Fruit fly (Drosophila melanogaster): ENCODE measurements around the gene UbcE2M.

The UbcE2M gene

dm6 chr3L:8218883-8219282 lies 21.1 kb upstream of the UbcE2M start, which contains the start of gene CG13674:
CG13674 (minus strand) TSS chr3L:8218983.
- TF ChIP-seq CG10348 (GFP tag; IDR thresholded peaks at IDR 0.05) (no peak), Pif1B (GFP tag; optimal IDR thresholded peaks at IDR 0.05) (no peak), D1 (tag; optimal IDR thresholded peaks at IDR 0.05) (no peak), Snoo (tag; optimal IDR thresholded peaks at IDR 0.05) (no peak), CG15710 (tag; optimal IDR thresholded peaks at IDR 0.05) (no peak), CG9948 (tag; optimal IDR thresholded peaks at IDR 0.05) (no peak), Ets98B (GFP tag; IDR thresholded peaks at IDR 0.05) (no peak), CG8159 (tag; optimal IDR thresholded peaks at IDR 0.05) (no peak), CG12605 (GFP tag; IDR thresholded peaks at IDR 0.05) (no peak), CG17806 (tag; optimal IDR thresholded peaks at IDR 0.05) (no peak), fd96Ca (GFP tag; IDR thresholded peaks at IDR 0.05) (no peak), CG14655 (GFP tag; optimal IDR thresholded peaks at IDR 0.05) (no peak), CG32121 (GFP tag; IDR thresholded peaks at IDR 0.05) (no peak), CG13204 (GFP tag; optimal IDR thresholded peaks at IDR 0.05) (no peak)

DNA sequence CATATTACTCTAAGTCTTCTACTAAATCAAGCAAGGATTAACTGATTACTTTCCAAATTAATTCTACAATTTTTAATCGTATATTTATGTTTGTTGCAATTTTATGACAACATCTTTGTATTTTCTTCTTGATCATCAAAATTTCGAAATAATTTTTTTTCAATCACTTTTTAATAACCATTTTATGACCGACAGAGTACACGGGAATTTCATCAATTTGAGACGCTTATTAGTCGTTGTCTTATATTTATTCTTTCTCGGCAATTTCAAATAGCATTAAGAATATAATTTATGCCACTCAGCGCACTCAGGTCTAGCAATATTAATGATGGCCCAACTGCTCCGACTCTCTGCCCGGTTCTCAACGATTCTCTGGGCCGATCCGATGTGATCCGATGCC lies 17.2 kb upstream of the UbcE2M start, which contains the start of gene CG8012:
CG8012 (plus strand) TSS at position 301 of the 400 bp plus-strand sequence.
- TF ChIP-seq CG34367 (tag; optimal IDR thresholded peaks at IDR 0.05) (no peak), D1 (tag; optimal IDR thresholded peaks at IDR 0.05) (no peak), CG32121 (GFP tag; IDR thresholded peaks at IDR 0.05) (no peak), CG10348 (GFP tag; IDR thresholded peaks at IDR 0.05) (no peak), fd96Ca (GFP tag; IDR thresholded peaks at IDR 0.05) (no peak), CG8301 (tag; optimal IDR thresholded peaks at IDR 0.05) (no peak), CG14655 (GFP tag; optimal IDR thresholded peaks at IDR 0.05) (no peak), CG4496 (GFP tag; IDR thresholded peaks at IDR 0.05) (no peak), CG12605 (GFP tag; IDR thresholded peaks at IDR 0.05) (no peak), Ets98B (GFP tag; IDR thresholded peaks at IDR 0.05) (no peak), CG9948 (tag; optimal IDR thresholded peaks at IDR 0.05) (no peak), CG17806 (tag; optimal IDR thresholded peaks at IDR 0.05) (no peak), gl (tag; optimal IDR thresholded peaks at IDR 0.05) (no peak), CG13204 (GFP tag; optimal IDR thresholded peaks at IDR 0.05) (no peak), Pif1B (GFP tag; optimal IDR thresholded peaks at IDR 0.05) (no peak)

- no peak for TF ChIP-seq D1 (tag; optimal IDR thresholded peaks at IDR 0.05)
- no peak for TF ChIP-seq CG13204 (GFP tag; optimal IDR thresholded peaks at IDR 0.05)
- no peak for TF ChIP-seq CG15710 (tag; optimal IDR thresholded peaks at IDR 0.05)
- TF ChIP-seq CG10348 (GFP tag; IDR thresholded peaks at IDR 0.05): no peak
- TF ChIP-seq Pif1B (GFP tag; optimal IDR thresholded peaks at IDR 0.05): no peak
- TF ChIP-seq Ets98B (GFP tag; IDR thresholded peaks at IDR 0.05): no peak
- no peak for TF ChIP-seq CG12605 (GFP tag; IDR thresholded peaks at IDR 0.05)
- TF ChIP-seq Snoo (tag; optimal IDR thresholded peaks at IDR 0.05): no peak
- no peak for TF ChIP-seq CG9948 (tag; optimal IDR thresholded peaks at IDR 0.05)
- no peak for TF ChIP-seq CG8301 (tag; optimal IDR thresholded peaks at IDR 0.05)
- no peak for TF ChIP-seq Pif1A (GFP tag; optimal IDR thresholded peaks at IDR 0.05)
- TF ChIP-seq fd96Ca (GFP tag; IDR thresholded peaks at IDR 0.05): no peak
- no peak for TF ChIP-seq CG4496 (GFP tag; IDR thresholded peaks at IDR 0.05)
- no peak for TF ChIP-seq CG8159 (tag; optimal IDR thresholded peaks at IDR 0.05)
- no peak for TF ChIP-seq CG32121 (GFP tag; IDR thresholded peaks at IDR 0.05)
Measured at dm6 chr3L:8211590-8211989, 13.8 kb upstream of the UbcE2M start, which contains the start of gene CG8006. CG8006 (plus strand) TSS chr3L:8211890.

dm6 chr3L:8210596-8210995 lies 12.8 kb upstream of the UbcE2M start, which contains the start of gene tut:
tut (minus strand) TSS chr3L:8210743.
- TF ChIP-seq CG8159 (tag; optimal IDR thresholded peaks at IDR 0.05) (no peak), CG14655 (GFP tag; optimal IDR thresholded peaks at IDR 0.05) (no peak), EcR (GFP tag; optimal IDR thresholded peaks at IDR 0.05) (no peak), CG10348 (GFP tag; IDR thresholded peaks at IDR 0.05) (no peak), CG32121 (GFP tag; IDR thresholded peaks at IDR 0.05) (no peak), Pif1A (GFP tag; optimal IDR thresholded peaks at IDR 0.05) (no peak)

DNA sequence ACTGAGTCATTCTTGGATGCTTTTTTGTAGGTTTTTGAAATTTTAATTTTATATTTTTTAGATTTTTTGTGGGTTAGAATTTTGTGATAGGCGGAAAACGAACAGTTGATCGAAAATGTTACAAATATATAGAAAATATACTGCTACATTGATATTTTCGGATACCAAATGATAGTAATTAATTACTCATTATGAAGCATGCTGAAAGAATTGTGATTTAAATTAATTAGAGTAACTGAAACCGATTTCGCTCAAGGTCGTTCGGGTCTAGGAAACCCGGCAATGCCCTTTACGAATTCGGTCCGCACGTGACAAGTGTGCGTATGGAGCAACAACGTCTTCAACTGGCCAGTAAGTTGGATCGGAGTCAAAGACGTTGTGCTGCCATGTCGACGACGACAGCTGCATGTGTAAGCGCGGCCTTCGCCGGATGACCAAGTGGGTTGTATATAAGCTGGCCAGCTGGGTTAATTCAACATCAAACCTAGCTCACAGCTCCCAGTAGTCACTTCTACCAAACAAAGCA lies 4.6 kb upstream of the UbcE2M start, which contains the start of the genes CG7366 and CG13679:
CG7366 (minus strand) TSS at position 101 of the 526 bp plus-strand sequence.
CG13679 (plus strand) TSS at position 476 of the 526 bp plus-strand sequence.
- TF ChIP-seq CG34367 (tag; optimal IDR thresholded peaks at IDR 0.05): no peak
- TF ChIP-seq CG8159 (tag; optimal IDR thresholded peaks at IDR 0.05): no peak
- TF ChIP-seq CG10348 (GFP tag; IDR thresholded peaks at IDR 0.05): no peak
- no peak for TF ChIP-seq Pif1B (GFP tag; optimal IDR thresholded peaks at IDR 0.05)
- no peak for TF ChIP-seq CG9948 (tag; optimal IDR thresholded peaks at IDR 0.05)
- TF ChIP-seq CG4496 (GFP tag; IDR thresholded peaks at IDR 0.05): no peak
- no peak for TF ChIP-seq rn (GFP tag; IDR thresholded peaks at IDR 0.05)
- no peak for TF ChIP-seq Pif1A (GFP tag; optimal IDR thresholded peaks at IDR 0.05)
- TF ChIP-seq EcR (GFP tag; optimal IDR thresholded peaks at IDR 0.05): no peak
- TF ChIP-seq CG13204 (GFP tag; optimal IDR thresholded peaks at IDR 0.05): no peak
- TF ChIP-seq CG8301 (tag; optimal IDR thresholded peaks at IDR 0.05): no peak
- TF ChIP-seq Snoo (tag; optimal IDR thresholded peaks at IDR 0.05): no peak
- TF ChIP-seq CG15710 (tag; optimal IDR thresholded peaks at IDR 0.05): no peak
- no peak for TF ChIP-seq CG14655 (GFP tag; optimal IDR thresholded peaks at IDR 0.05)
- TF ChIP-seq CG32121 (GFP tag; IDR thresholded peaks at IDR 0.05): no peak
- no peak for TF ChIP-seq CG12605 (GFP tag; IDR thresholded peaks at IDR 0.05)
- no peak for TF ChIP-seq CG17806 (tag; optimal IDR thresholded peaks at IDR 0.05)
- TF ChIP-seq fd96Ca (GFP tag; IDR thresholded peaks at IDR 0.05): no peak
- TF ChIP-seq D1 (tag; optimal IDR thresholded peaks at IDR 0.05): no peak
- TF ChIP-seq Ets98B (GFP tag; IDR thresholded peaks at IDR 0.05): no peak

DNA sequence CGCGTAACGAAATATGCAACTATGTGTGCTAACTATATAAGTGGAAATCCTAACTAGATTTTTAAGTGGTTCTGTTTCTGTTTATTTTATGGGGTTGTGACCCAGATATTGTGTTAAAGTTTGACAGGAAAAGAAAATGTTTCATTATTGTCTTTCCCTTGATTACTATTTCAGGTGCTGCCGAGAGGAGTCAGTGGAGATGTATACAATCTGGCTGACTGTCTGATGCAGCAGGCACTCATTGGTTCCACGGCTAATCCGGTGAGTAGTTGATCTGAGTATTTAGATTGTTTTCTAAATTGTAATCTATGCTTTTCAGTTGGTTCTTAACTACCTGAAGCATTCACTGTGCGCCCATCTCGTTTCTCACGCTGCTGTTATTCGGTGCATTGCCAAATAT lies 4.8 kb downstream of the UbcE2M start, which contains the start of gene CG7387:
CG7387 (minus strand) TSS at position 101 of the 400 bp plus-strand sequence.
- TF ChIP-seq CG17806 (tag; optimal IDR thresholded peaks at IDR 0.05): no peak
- TF ChIP-seq D1 (tag; optimal IDR thresholded peaks at IDR 0.05): no peak
- no peak for TF ChIP-seq CG15710 (tag; optimal IDR thresholded peaks at IDR 0.05)
- TF ChIP-seq Ets98B (GFP tag; IDR thresholded peaks at IDR 0.05): no peak
- no peak for TF ChIP-seq CG14655 (GFP tag; optimal IDR thresholded peaks at IDR 0.05)
- TF ChIP-seq Pif1B (GFP tag; optimal IDR thresholded peaks at IDR 0.05): no peak
- no peak for TF ChIP-seq gl (tag; optimal IDR thresholded peaks at IDR 0.05)
- TF ChIP-seq Snoo (tag; optimal IDR thresholded peaks at IDR 0.05): no peak
- no peak for TF ChIP-seq CG8159 (tag; optimal IDR thresholded peaks at IDR 0.05)
- TF ChIP-seq CG9948 (tag; optimal IDR thresholded peaks at IDR 0.05): no peak
- TF ChIP-seq CG34367 (tag; optimal IDR thresholded peaks at IDR 0.05): no peak
- no peak for TF ChIP-seq Pif1A (GFP tag; optimal IDR thresholded peaks at IDR 0.05)
- TF ChIP-seq EcR (GFP tag; optimal IDR thresholded peaks at IDR 0.05): no peak

All from whole organism, pupa.